Comparison of ENCODE assay signal across 5 fruit fly cellular contexts in the genomic region with DNA sequence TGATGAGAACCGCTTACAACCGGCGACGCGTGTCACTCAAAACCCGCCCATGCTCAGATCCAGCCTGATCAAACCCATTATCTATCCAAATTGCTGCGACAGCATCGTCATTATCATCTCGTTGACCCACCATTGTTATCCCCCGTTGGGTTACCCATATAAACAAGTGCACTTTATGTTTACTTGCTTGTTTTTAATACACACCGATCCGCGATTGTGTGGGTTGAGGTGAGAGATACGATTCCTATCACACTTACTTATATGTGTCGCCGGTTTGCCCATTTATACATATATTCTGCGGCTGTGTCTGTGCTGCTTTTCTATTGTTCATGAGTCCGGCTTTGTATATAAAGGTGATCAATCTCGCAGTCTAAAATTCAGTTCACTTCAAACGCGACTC.
TF ChIP-seq lines count a peak whose summit lies in the region.

A gene (plus strand): TSS at position 386 of the 400 bp plus-strand sequence.

- no peak for TF ChIP-seq CTCF in whole organism, embryonic (GFP tag; optimal IDR thresholded peaks at IDR 0.05; lab: Kevin White, UChicago)

TF ChIP-seq in whole organism, adult, 20 proteins besides CTCF, POLR2A, EP300 and RAD21 (continues in another document):
- TF ChIP-seq kay (GFP tag; lab: Kevin White, UChicago; ENCODE audit: borderline replicate concordance): no peak
- TF ChIP-seq CG12768 (GFP tag; optimal IDR thresholded peaks at IDR 0.05; lab: Kevin White, UChicago): peak; percentile 56
- TF ChIP-seq CG7045 (GFP tag; optimal IDR thresholded peaks at IDR 0.05; lab: Kevin White, UChicago): no peak
- peak; percentile 1 for TF ChIP-seq CG7101 (tag; optimal IDR thresholded peaks at IDR 0.05; lab: Kevin White, UChicago)
- no peak for TF ChIP-seq cnc (optimal IDR thresholded peaks at IDR 0.05; lab: Kevin White, UChicago)
- TF ChIP-seq ovo (GFP tag; optimal IDR thresholded peaks at IDR 0.05; lab: Kevin White, UChicago): peak; percentile 1
- TF ChIP-seq toe (GFP tag; optimal IDR thresholded peaks at IDR 0.05; lab: Kevin White, UChicago): no peak
- no peak for TF ChIP-seq Hr96 (GFP tag; optimal IDR thresholded peaks at IDR 0.05; lab: Kevin White, UChicago)
- no peak for TF ChIP-seq CG14711 (tag; optimal IDR thresholded peaks at IDR 0.05; lab: Kevin White, UChicago)
- no peak for TF ChIP-seq Crg-1 (GFP tag; optimal IDR thresholded peaks at IDR 0.05; lab: Kevin White, UChicago)
- TF ChIP-seq CG5204 (GFP tag; optimal IDR thresholded peaks at IDR 0.05; lab: Kevin White, UChicago): no peak
- TF ChIP-seq tj (GFP tag; optimal IDR thresholded peaks at IDR 0.05; lab: Kevin White, UChicago): peak; percentile 19
- no peak for TF ChIP-seq pad (GFP tag; optimal IDR thresholded peaks at IDR 0.05; lab: Kevin White, UChicago)
- peak; percentile 34 for TF ChIP-seq CG33017 (tag; optimal IDR thresholded peaks at IDR 0.05; lab: Kevin White, UChicago)
- no peak for TF ChIP-seq Mnt (GFP tag; optimal IDR thresholded peaks at IDR 0.05; lab: Kevin White, UChicago)
- peak; percentile 89 for TF ChIP-seq cic (GFP tag; optimal IDR thresholded peaks at IDR 0.05; lab: Kevin White, UChicago)
- TF ChIP-seq CG1620 (GFP tag; optimal IDR thresholded peaks at IDR 0.05; lab: Kevin White, UChicago): no peak
- TF ChIP-seq bab1 (GFP tag; optimal IDR thresholded peaks at IDR 0.05; lab: Kevin White, UChicago): no peak

TF ChIP-seq in whole organism, embryonic, 481 proteins besides CTCF, POLR2A, EP300 and RAD21:
- TF ChIP-seq CG15011 (GFP tag; optimal IDR thresholded peaks at IDR 0.05; lab: Kevin White, UChicago): no peak
- TF ChIP-seq CG34376 (GFP tag; optimal IDR thresholded peaks at IDR 0.05; lab: Kevin White, UChicago): peak; percentile 54
- no peak for TF ChIP-seq sd (tag; optimal IDR thresholded peaks at IDR 0.05; lab: Kevin White, UChicago)
- TF ChIP-seq CG12219 (GFP tag; optimal IDR thresholded peaks at IDR 0.05; lab: Kevin White, UChicago): no peak
- TF ChIP-seq sug (tag; optimal IDR thresholded peaks at IDR 0.05; lab: Kevin White, UChicago): peak; percentile 2
- TF ChIP-seq CG11085 (GFP tag; IDR thresholded peaks at IDR 0.05; lab: Robert Waterston, UW): no peak
- peak; percentile 24 for TF ChIP-seq mirr (GFP tag; optimal IDR thresholded peaks at IDR 0.05; lab: Kevin White, UChicago)
- peak; percentile 48; the same call in 1 of the 4 replicates for TF ChIP-seq chinmo (GFP tag; IDR thresholded peaks at IDR 0.05; lab: Robert Waterston, UW; ENCODE audit: partially characterized antibody)
- peak; percentile 17 for TF ChIP-seq CG10543 (GFP tag; optimal IDR thresholded peaks at IDR 0.05; lab: Kevin White, UChicago)
- peak; percentile 15 for TF ChIP-seq Med (GFP tag; lab: Kevin White, UChicago)
- peak; percentile 48 for TF ChIP-seq cg (GFP tag; optimal IDR thresholded peaks at IDR 0.05; lab: Kevin White, UChicago)
- 0 out of 2 replicates have a peak, but pooled peaks have one; percentile 22 for TF ChIP-seq E2f2 (GFP tag; IDR thresholded peaks at IDR 0.05; lab: Robert Waterston, UW)
- TF ChIP-seq CG5953 (GFP tag; IDR thresholded peaks at IDR 0.05; lab: Robert Waterston, UW): no peak
- TF ChIP-seq ham (GFP tag; IDR thresholded peaks at IDR 0.05; lab: Robert Waterston, UW): no peak

TF ChIP-seq in whole organism, prepupa, 60 proteins besides CTCF, POLR2A, EP300 and RAD21:
- no peak for TF ChIP-seq CG10669 (GFP tag; optimal IDR thresholded peaks at IDR 0.05; lab: Kevin White, UChicago)
- TF ChIP-seq Sox102F (GFP tag; optimal IDR thresholded peaks at IDR 0.05; lab: Kevin White, UChicago): no peak
- TF ChIP-seq CG7368 (GFP tag; optimal IDR thresholded peaks at IDR 0.05; lab: Kevin White, UChicago): no peak
- no peak for TF ChIP-seq CG31627 (GFP tag; optimal IDR thresholded peaks at IDR 0.05; lab: Kevin White, UChicago)
- TF ChIP-seq svp (GFP tag; lab: Kevin White, UChicago): peak; percentile 98
- no peak for TF ChIP-seq Sox15 (GFP tag; optimal IDR thresholded peaks at IDR 0.05; lab: Kevin White, UChicago)
- no peak for TF ChIP-seq CG6792 (GFP tag; optimal IDR thresholded peaks at IDR 0.05; lab: Kevin White, UChicago)
- no peak for TF ChIP-seq Blimp-1 (GFP tag; optimal IDR thresholded peaks at IDR 0.05; lab: Kevin White, UChicago)
- no peak for TF ChIP-seq Lpt (GFP tag; optimal IDR thresholded peaks at IDR 0.05; lab: Kevin White, UChicago)
- TF ChIP-seq CG4318 (GFP tag; optimal IDR thresholded peaks at IDR 0.05; lab: Kevin White, UChicago): no peak
- TF ChIP-seq vri (GFP tag; optimal IDR thresholded peaks at IDR 0.05; lab: Kevin White, UChicago): no peak
- no peak for TF ChIP-seq CG8319 (GFP tag; optimal IDR thresholded peaks at IDR 0.05; lab: Kevin White, UChicago)
- TF ChIP-seq Met (GFP tag; optimal IDR thresholded peaks at IDR 0.05; lab: Kevin White, UChicago): no peak
- TF ChIP-seq topi (GFP tag; optimal IDR thresholded peaks at IDR 0.05; lab: Kevin White, UChicago): no peak
- no peak for TF ChIP-seq CG16779 (tag; optimal IDR thresholded peaks at IDR 0.05; lab: Kevin White, UChicago)
- TF ChIP-seq pdm3 (GFP tag; optimal IDR thresholded peaks at IDR 0.05; lab: Kevin White, UChicago): no peak
- TF ChIP-seq fkh (GFP tag; optimal IDR thresholded peaks at IDR 0.05; lab: Kevin White, UChicago): peak; percentile 7

TF ChIP-seq in whole organism, pupa, 21 proteins besides CTCF, POLR2A, EP300 and RAD21:
- TF ChIP-seq CG15710 (tag; optimal IDR thresholded peaks at IDR 0.05; lab: Kevin White, UChicago) (no peak), Pif1B (GFP tag; optimal IDR thresholded peaks at IDR 0.05; lab: Kevin White, UChicago) (no peak), gl (tag; optimal IDR thresholded peaks at IDR 0.05; lab: Kevin White, UChicago) (no peak), D1 (tag; optimal IDR thresholded peaks at IDR 0.05; lab: Kevin White, UChicago) (no peak), CG13204 (GFP tag; optimal IDR thresholded peaks at IDR 0.05; lab: Kevin White, UChicago) (no peak), EcR (GFP tag; optimal IDR thresholded peaks at IDR 0.05; lab: Kevin White, UChicago) (peak; percentile 51), CG4496 (GFP tag; IDR thresholded peaks at IDR 0.05; lab: Robert Waterston, UW) (no peak), fd96Ca (GFP tag; IDR thresholded peaks at IDR 0.05; lab: Robert Waterston, UW) (no peak)

TF ChIP-seq in whole organism, wandering third instar larva, 38 proteins besides CTCF, POLR2A, EP300 and RAD21:
- no peak for TF ChIP-seq Rel (GFP tag; optimal IDR thresholded peaks at IDR 0.05; lab: Kevin White, UChicago)
- peak; percentile 94 for TF ChIP-seq Rel (tag; optimal IDR thresholded peaks at IDR 0.05; lab: Kevin White, UChicago)
- no peak for TF ChIP-seq dmrt93B (GFP tag; optimal IDR thresholded peaks at IDR 0.05; lab: Kevin White, UChicago)
